Worm (Caenorhabditis elegans) whole organism, early embryonic: Measurements from ENCODE around the gene oac-3.

Experiments
- B0310.2 ChIP-seq: sonication (generic microtip); optimal IDR thresholded peaks from 2 replicates; lab custom pipeline; 2016; ENCODE audit warnings: mild to moderate bottlenecking, missing genetic modification characterization, missing compliant biosample characterization
- F13C5.2 ChIP-seq: sonication (generic microtip); optimal IDR thresholded peaks from 2 replicates; lab custom pipeline; 2017; ENCODE audit warnings: mild to moderate bottlenecking, missing genetic modification characterization, inconsistent platforms, missing compliant biosample characterization
- aly-1 ChIP-seq: sonication (generic microtip); optimal IDR thresholded peaks from 2 replicates; lab custom pipeline; 2016; ENCODE audit warnings: missing genetic modification characterization, missing compliant biosample characterization
- ama-1 ChIP-seq: fragments of 150-350 bp; optimal IDR thresholded peaks from 2 replicates; lab custom pipeline; 2014
- ceh-13 ChIP-seq: fragments of 200-800 bp; sonication (Bioruptor generic); optimal IDR thresholded peaks from 2 replicates; lab custom pipeline; 2018; ENCODE audit warnings: mild to moderate bottlenecking, missing genetic modification characterization, missing compliant biosample characterization
- ceh-36 ChIP-seq: sonication (generic microtip); optimal IDR thresholded peaks from 2 replicates; lab custom pipeline; 2016; ENCODE audit warnings: missing genetic modification characterization, inconsistent platforms, missing compliant biosample characterization
- ets-7 ChIP-seq: sonication (generic microtip); optimal IDR thresholded peaks from 2 replicates; lab custom pipeline; 2016; ENCODE audit warnings: missing genotype, missing genetic modification characterization, missing compliant biosample characterization
- flt-1 ChIP-seq: fragments of 200-800 bp; sonication (Bioruptor generic); IDR thresholded peaks from 2 replicates; pipeline ENCODE4 v1.3.6; 2022; ENCODE audit warnings: missing genetic modification characterization, missing compliant biosample characterization
- hmbx-1 ChIP-seq: sonication (generic microtip); optimal IDR thresholded peaks from 2 replicates; lab custom pipeline; 2016; ENCODE audit warnings: mild to moderate bottlenecking, missing genetic modification characterization, missing compliant biosample characterization
- hmg-4 ChIP-seq: fragments of 200-800 bp; sonication (Bioruptor generic); optimal IDR thresholded peaks from 2 replicates; lab custom pipeline; 2018; ENCODE audit warnings: mild to moderate bottlenecking, missing genetic modification characterization, missing compliant biosample characterization
- hnd-1 ChIP-seq: sonication (generic microtip); optimal IDR thresholded peaks from 2 replicates; lab custom pipeline; 2016; ENCODE audit warnings: missing genetic modification characterization, missing compliant biosample characterization
- pes-1 ChIP-seq: fragments of 200-800 bp; sonication (Bioruptor generic); IDR thresholded peaks from 2 replicates; pipeline ENCODE4 v1.3.6; 2022; ENCODE audit warnings: missing genetic modification reagents, missing genetic modification characterization, missing compliant biosample characterization
- scrt-1 ChIP-seq: fragments of 200-800 bp; sonication (Bioruptor generic); IDR thresholded peaks from 2 replicates; pipeline ENCODE4 v1.3.6; 2022; ENCODE audit warnings: missing genetic modification characterization, missing compliant biosample characterization
- sea-1 ChIP-seq: fragments of 200-800 bp; sonication (Bioruptor generic); conservative IDR thresholded peaks from 2 replicates; pipeline ENCODE4 v1.3.6; 2022; ENCODE audit warnings: missing genetic modification characterization, missing compliant biosample characterization
- tbx-11 ChIP-seq: fragments of 200-800 bp; sonication (Bioruptor generic); IDR thresholded peaks from 2 replicates; pipeline ENCODE4 v1.3.6; 2022; ENCODE audit warnings: missing genetic modification characterization, missing compliant biosample characterization
- tbx-37 ChIP-seq: fragments of 200-800 bp; sonication (Bioruptor generic); conservative IDR thresholded peaks from 2 replicates; pipeline ENCODE4 v1.3.6; 2022; ENCODE audit warnings: missing genetic modification reagents, missing genetic modification characterization, missing compliant biosample characterization
- tra-4 ChIP-seq: sonication (generic microtip); optimal IDR thresholded peaks from 2 replicates; lab custom pipeline; 2017; ENCODE audit warnings: missing genetic modification characterization, missing compliant biosample characterization

The oac-3 gene

DNA sequence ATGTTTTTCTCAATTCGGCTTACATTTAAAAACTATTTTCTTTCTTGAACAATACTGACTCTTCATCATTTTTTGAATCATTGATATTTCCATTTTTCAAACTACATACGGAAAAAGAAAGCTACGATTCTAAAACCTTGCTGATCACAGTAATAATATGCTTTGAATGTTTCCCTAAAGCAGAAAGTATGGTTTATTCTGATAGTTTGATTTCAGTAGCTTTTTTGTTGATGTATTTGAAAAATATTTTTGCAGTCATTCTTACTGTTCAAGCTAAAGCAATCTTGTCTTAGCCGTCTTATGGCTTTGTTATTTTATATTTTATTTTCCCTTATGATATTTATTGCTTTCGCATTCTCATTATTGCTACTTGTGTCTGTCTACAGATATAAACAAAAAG lies 30.2 kb downstream of the oac-3 start, which contains the start of gene srxa-13:
TSS of gene srxa-13 (plus strand) at position 301 of the 400 bp plus-strand sequence.
- TF ChIP-seq tra-4 (tag; lab: Kevin White, UChicago) = no peak

- TF ChIP-seq F13C5.2 (tag; lab: Kevin White, UChicago) = no peak
- TF ChIP-seq hmbx-1 = no peak
- no peak for TF ChIP-seq ceh-36 (tag; lab: Kevin White, UChicago)
- no peak for TF ChIP-seq ama-1
- no peak for TF ChIP-seq hnd-1 (tag; lab: Kevin White, UChicago)
- no peak for TF ChIP-seq flt-1 (GFP tag; lab: Robert Waterston, UW)
- TF ChIP-seq tra-4 (tag; lab: Kevin White, UChicago) = no peak
- no peak for TF ChIP-seq B0310.2
- TF ChIP-seq hmg-4 (GFP tag; lab: Kevin White, UChicago) = no peak
- no peak for TF ChIP-seq ets-7 (tag; lab: Kevin White, UChicago)
- no peak for TF ChIP-seq sea-1 (GFP tag; lab: Robert Waterston, UW)
- no peak for TF ChIP-seq tbx-11 (GFP tag; lab: Robert Waterston, UW)
- no peak for TF ChIP-seq scrt-1
These were observed 31.9 kb downstream of the oac-3 start, which contains the start of gene C06B3.16 for ce11 chrV:13931225-13931624. Gene C06B3.16, plus strand, starts transcription at chrV:13931525.

DNA sequence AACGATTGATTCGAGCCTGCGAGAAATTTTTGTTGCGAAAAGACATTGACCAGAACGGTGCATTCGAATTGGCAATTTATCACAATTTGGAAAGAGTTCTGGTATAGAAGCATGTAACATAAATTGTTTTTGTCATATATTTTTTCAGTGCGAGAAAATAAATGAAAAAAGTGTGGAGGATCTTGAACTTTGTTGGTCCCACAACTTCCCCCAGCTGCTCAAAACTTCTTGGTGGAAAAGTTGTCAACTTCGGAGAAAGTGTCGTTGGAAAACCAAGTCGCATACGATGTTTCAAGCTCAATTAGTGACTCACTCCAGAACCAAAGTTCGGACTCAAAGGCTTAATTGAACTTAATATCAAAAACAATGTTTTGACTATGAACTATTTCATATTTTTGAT lies 32.6 kb downstream of the oac-3 start:
- TF ChIP-seq hmbx-1 = no peak
- no peak for TF ChIP-seq tbx-11 (GFP tag; lab: Robert Waterston, UW)

DNA sequence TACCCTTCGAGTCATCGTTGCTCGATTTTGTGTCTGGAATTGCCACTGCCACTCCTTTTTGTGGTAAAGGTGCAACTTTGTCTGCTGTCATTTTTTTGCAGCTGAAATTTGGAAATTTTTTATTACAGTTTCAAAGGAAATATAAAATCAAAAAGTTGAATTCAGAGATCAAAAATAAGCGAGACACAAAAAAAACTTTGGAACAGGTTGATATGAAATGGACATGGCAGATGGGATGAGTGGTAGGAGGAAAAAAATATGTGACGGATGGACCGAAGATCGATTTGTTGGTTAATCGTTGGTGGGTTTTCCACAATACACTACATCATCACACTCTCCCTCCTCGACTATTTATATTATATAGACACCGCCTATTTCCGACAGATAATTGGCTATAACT lies 35.2 kb downstream of the oac-3 start, which contains the start of gene R10D12.1:
TSS of gene R10D12.1 (minus strand) at position 101 of the 400 bp plus-strand sequence.
- TF ChIP-seq hnd-1 (tag; lab: Kevin White, UChicago) (no peak), tra-4 (tag; lab: Kevin White, UChicago) (no peak), scrt-1 (no peak), sea-1 (GFP tag; lab: Robert Waterston, UW) (no peak)

- TF ChIP-seq hnd-1 (tag; lab: Kevin White, UChicago) = no peak
- no peak for TF ChIP-seq flt-1 (GFP tag; lab: Robert Waterston, UW)
- TF ChIP-seq ceh-13 = no peak
- no peak for TF ChIP-seq aly-1 (tag; lab: Kevin White, UChicago)
- TF ChIP-seq tbx-11 (GFP tag; lab: Robert Waterston, UW) = no peak
- no peak for TF ChIP-seq tra-4 (tag; lab: Kevin White, UChicago)
- TF ChIP-seq hmg-4 (GFP tag; lab: Kevin White, UChicago) = no peak
- no peak for TF ChIP-seq pes-1 (GFP tag; lab: Robert Waterston, UW)
- TF ChIP-seq sea-1 (GFP tag; lab: Robert Waterston, UW) = no peak
- TF ChIP-seq hmbx-1 = no peak
- TF ChIP-seq ama-1 = no peak
- TF ChIP-seq scrt-1 = no peak
- TF ChIP-seq F13C5.2 (tag; lab: Kevin White, UChicago) = no peak
- no peak for TF ChIP-seq tbx-37 (GFP tag; lab: Robert Waterston, UW)
- TF ChIP-seq B0310.2 = no peak
- TF ChIP-seq ceh-36 (tag; lab: Kevin White, UChicago) = no peak
These were observed 36.1 kb downstream of the oac-3 start for ce11 chrV:13935423-13935822.

DNA sequence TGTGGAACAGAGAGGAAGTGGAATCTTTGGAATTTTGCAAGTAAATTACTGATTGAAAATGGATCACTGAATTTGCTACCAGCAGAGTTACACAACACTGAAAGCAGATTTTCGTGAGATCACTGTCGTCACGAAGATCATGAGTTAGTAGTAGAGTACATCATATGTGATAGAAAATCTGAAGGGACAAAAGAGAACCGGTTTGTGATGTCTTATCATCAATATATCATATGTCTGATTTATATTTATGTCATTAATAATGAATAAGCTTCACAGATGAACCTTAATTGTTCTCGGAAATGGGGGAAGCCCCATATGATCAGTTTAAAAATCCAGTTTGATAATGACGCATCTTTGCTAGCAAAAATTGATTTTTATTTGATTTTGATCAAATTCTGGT lies 36.7 kb downstream of the oac-3 start:
- no peak for TF ChIP-seq hnd-1 (tag; lab: Kevin White, UChicago)

DNA sequence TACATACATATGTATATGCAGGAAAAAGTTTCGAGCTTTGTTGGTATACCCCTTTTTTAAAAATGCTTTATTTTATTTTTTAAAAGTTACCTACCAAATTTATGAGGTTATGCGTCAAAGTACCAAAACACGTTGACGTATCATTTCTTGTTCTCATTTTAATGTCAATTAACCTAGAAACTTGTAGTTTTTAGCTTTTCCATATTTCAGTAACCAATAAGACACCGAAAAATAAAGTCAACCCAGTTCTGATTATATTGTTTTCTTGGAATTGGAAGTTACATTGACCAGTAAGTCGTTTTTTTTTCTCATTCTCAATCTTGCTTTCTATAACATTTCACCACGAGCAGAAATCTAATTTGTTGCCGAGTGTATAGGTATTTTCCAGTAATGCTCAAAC lies 37.5 kb downstream of the oac-3 start, which contains the start of gene srw-145:
TSS of gene srw-145 (plus strand) at position 301 of the 400 bp plus-strand sequence.
- TF ChIP-seq tbx-37 (GFP tag; lab: Robert Waterston, UW) (no peak), scrt-1 (no peak), tra-4 (tag; lab: Kevin White, UChicago) (no peak), hmg-4 (GFP tag; lab: Kevin White, UChicago) (no peak), ets-7 (tag; lab: Kevin White, UChicago) (no peak), ama-1 (no peak), F13C5.2 (tag; lab: Kevin White, UChicago) (no peak), ceh-36 (tag; lab: Kevin White, UChicago) (no peak), ceh-13 (no peak), B0310.2 (no peak), aly-1 (tag; lab: Kevin White, UChicago) (no peak)

DNA sequence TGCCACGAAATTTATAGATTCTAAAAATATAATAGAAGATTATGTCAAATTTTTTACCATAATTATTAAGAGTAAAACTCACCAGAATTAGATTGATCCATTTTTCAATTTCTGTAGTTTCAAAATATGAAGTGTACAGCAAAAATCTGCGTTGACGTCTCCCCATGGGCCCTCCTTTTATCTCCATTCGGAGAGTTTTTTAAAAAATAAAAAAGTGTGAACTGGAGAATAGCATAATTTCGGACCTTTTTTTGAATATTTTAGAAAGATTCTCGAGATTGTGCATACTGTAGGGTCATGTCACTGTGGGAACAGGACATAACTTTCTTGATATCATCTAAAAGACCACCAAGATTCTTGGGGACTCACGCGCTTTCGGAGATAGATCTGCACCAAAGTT lies 42.8 kb downstream of the oac-3 start, which contains the start of gene dpr-1:
TSS of gene dpr-1 (minus strand) at position 101 of the 400 bp plus-strand sequence.
- no peak for TF ChIP-seq ceh-36 (tag; lab: Kevin White, UChicago)
- TF ChIP-seq aly-1 (tag; lab: Kevin White, UChicago) = no peak
- TF ChIP-seq flt-1 (GFP tag; lab: Robert Waterston, UW) = no peak
- TF ChIP-seq F13C5.2 (tag; lab: Kevin White, UChicago) = no peak
- no peak for TF ChIP-seq sea-1 (GFP tag; lab: Robert Waterston, UW)
- no peak for TF ChIP-seq tbx-37 (GFP tag; lab: Robert Waterston, UW)
- no peak for TF ChIP-seq ets-7 (tag; lab: Kevin White, UChicago)
- no peak for TF ChIP-seq hmbx-1
- TF ChIP-seq hnd-1 (tag; lab: Kevin White, UChicago) = no peak
- no peak for TF ChIP-seq scrt-1
- TF ChIP-seq ceh-13 = no peak
- no peak for TF ChIP-seq hmg-4 (GFP tag; lab: Kevin White, UChicago)
- no peak for TF ChIP-seq ama-1
- TF ChIP-seq pes-1 (GFP tag; lab: Robert Waterston, UW) = no peak
- TF ChIP-seq tbx-11 (GFP tag; lab: Robert Waterston, UW) = no peak
- no peak for TF ChIP-seq tra-4 (tag; lab: Kevin White, UChicago)
- no peak for TF ChIP-seq B0310.2
